Worm (Caenorhabditis elegans): ENCODE measurements around the gene Y51A2A.16.

The Y51A2A.16 gene

DNA sequence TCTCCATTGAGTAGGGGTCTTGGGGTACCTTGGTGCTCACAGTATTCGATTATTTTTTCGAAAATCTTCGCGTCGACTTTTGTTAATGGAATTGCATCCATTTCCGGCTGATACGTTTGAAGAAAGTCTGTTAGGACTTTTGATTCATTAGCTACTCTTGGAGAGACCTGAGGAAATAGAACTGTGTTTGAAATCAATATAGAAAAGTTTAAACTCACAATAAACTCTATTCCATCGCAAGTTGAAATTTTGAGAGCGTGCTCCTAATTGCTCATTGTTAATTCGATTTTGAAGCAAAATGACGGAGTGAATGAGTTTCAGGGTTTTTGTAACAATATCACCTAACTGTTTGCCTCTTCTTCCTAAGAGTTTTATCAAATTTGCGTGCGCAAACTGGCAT, 10.8 kb downstream of the Y51A2A.16 start, which contains the start of gene skr-6:
skr-6 (minus strand) TSS at position 101 of the 400 bp plus-strand sequence.
- no peak for TF ChIP-seq nhr-129 (tag; optimal IDR thresholded peaks at IDR 0.05)
- TF ChIP-seq ama-1 (optimal IDR thresholded peaks at IDR 0.05) = no peak
- no peak for TF ChIP-seq nhr-77 (tag; optimal IDR thresholded peaks at IDR 0.05)
- no peak for TF ChIP-seq ZK546.5 (tag; optimal IDR thresholded peaks at IDR 0.05)
- no peak for TF ChIP-seq lin-11 (tag; optimal IDR thresholded peaks at IDR 0.05)
- no peak for TF ChIP-seq nhr-25 (tag; optimal IDR thresholded peaks at IDR 0.05)
- TF ChIP-seq ztf-11 (tag; optimal IDR thresholded peaks at IDR 0.05) = no peak
- TF ChIP-seq unc-55 (GFP tag; optimal IDR thresholded peaks at IDR 0.05) = no peak
- TF ChIP-seq nhr-21 (tag; optimal IDR thresholded peaks at IDR 0.05) = no peak
- no peak for TF ChIP-seq unc-39 (tag; optimal IDR thresholded peaks at IDR 0.05)
- no peak for TF ChIP-seq dmd-4 (tag; optimal IDR thresholded peaks at IDR 0.05)
- no peak for TF ChIP-seq lsy-2 (tag; optimal IDR thresholded peaks at IDR 0.05)
- TF ChIP-seq gmeb-1 (tag; optimal IDR thresholded peaks at IDR 0.05) = no peak
- no peak for TF ChIP-seq nhr-23 (tag; optimal IDR thresholded peaks at IDR 0.05)
- TF ChIP-seq fos-1 (tag; optimal IDR thresholded peaks at IDR 0.05) = no peak
- no peak for TF ChIP-seq ceh-82 (tag; optimal IDR thresholded peaks at IDR 0.05)

DNA sequence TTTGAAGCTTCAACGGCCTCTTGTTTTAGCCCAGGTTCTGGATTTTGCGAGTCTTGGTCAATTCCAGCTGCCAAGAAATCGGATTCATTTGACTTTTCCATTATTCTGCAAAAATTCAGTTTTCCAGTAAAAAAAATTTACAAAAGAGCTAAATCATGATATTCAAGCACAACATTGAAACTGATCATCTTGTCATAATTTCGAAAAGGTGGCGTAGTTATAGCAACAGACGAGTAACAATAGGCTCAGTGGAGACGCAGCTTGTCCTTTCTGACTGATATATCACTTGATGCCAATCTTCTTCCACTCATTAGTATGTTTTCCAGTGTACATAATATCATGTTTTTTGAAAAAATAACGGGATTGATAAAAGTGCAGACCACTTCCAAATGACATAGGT, 11.9 kb downstream of the Y51A2A.16 start, which contains the start of gene fbxa-213:
fbxa-213 (minus strand) TSS at position 101 of the 400 bp plus-strand sequence.
- TF ChIP-seq F13H6.1 (tag; optimal IDR thresholded peaks at IDR 0.05) (no peak), unc-39 (tag; optimal IDR thresholded peaks at IDR 0.05) (no peak), fos-1 (tag; optimal IDR thresholded peaks at IDR 0.05) (no peak), ama-1 (optimal IDR thresholded peaks at IDR 0.05) (no peak), ztf-4 (tag; optimal IDR thresholded peaks at IDR 0.05) (no peak), nhr-77 (tag; optimal IDR thresholded peaks at IDR 0.05) (no peak), ceh-16 (tag; optimal IDR thresholded peaks at IDR 0.05) (no peak), unc-55 (GFP tag; optimal IDR thresholded peaks at IDR 0.05) (no peak)

ce11 chrV:18266238-18266637, 14.4 kb downstream of the Y51A2A.16 start, which contains the start of gene R10E8.6:
Gene R10E8.6, minus strand, starts transcription at chrV:18266391.
- no peak for TF ChIP-seq ztf-4 (tag; optimal IDR thresholded peaks at IDR 0.05)
- no peak for TF ChIP-seq lsy-2 (tag; optimal IDR thresholded peaks at IDR 0.05)
- no peak for TF ChIP-seq unc-39 (tag; optimal IDR thresholded peaks at IDR 0.05)
- TF ChIP-seq fos-1 (tag; optimal IDR thresholded peaks at IDR 0.05) = peak; percentile 53
- peak; percentile 10 for TF ChIP-seq crh-2 (tag; optimal IDR thresholded peaks at IDR 0.05)
- no peak for TF ChIP-seq ZK546.5 (tag; optimal IDR thresholded peaks at IDR 0.05)
- TF ChIP-seq ztf-11 (tag; optimal IDR thresholded peaks at IDR 0.05) = no peak

- TF ChIP-seq mbf-1 (tag; optimal IDR thresholded peaks at IDR 0.05) (no peak), blmp-1 (tag; optimal IDR thresholded peaks at IDR 0.05; ENCODE audit: insufficient read depth) (no peak), sma-9 (GFP tag; optimal IDR thresholded peaks at IDR 0.05) (no peak), sma-9 (tag; optimal IDR thresholded peaks at IDR 0.05) (no peak), peb-1 (tag; optimal IDR thresholded peaks at IDR 0.05) (no peak), elt-1 (tag; optimal IDR thresholded peaks at IDR 0.05) (no peak), nhr-21 (tag; optimal IDR thresholded peaks at IDR 0.05) (no peak), ZK546.5 (tag; optimal IDR thresholded peaks at IDR 0.05) (no peak), nhr-25 (tag; optimal IDR thresholded peaks at IDR 0.05) (no peak), nhr-77 (tag; optimal IDR thresholded peaks at IDR 0.05) (no peak), nhr-237 (tag; optimal IDR thresholded peaks at IDR 0.05) (no peak), zag-1 (tag; optimal IDR thresholded peaks at IDR 0.05) (no peak), nhr-12 (tag; optimal IDR thresholded peaks at IDR 0.05) (no peak), lin-39 (tag; optimal IDR thresholded peaks at IDR 0.05) (no peak), egl-27 (tag; optimal IDR thresholded peaks at IDR 0.05) (no peak), skn-1 (tag; optimal IDR thresholded peaks at IDR 0.05) (no peak)
Observed at ce11 chrV:18265514-18265913, 15.2 kb downstream of the Y51A2A.16 start.

- no peak for TF ChIP-seq ceh-16 (tag; optimal IDR thresholded peaks at IDR 0.05)
- no peak for TF ChIP-seq unc-39 (tag; optimal IDR thresholded peaks at IDR 0.05)
- TF ChIP-seq ztf-1 (GFP tag; conservative IDR thresholded peaks at IDR 0.05) = no peak
- no peak for TF ChIP-seq nhr-10 (tag; optimal IDR thresholded peaks at IDR 0.05)
- no peak for TF ChIP-seq unc-62 (GFP tag; optimal IDR thresholded peaks at IDR 0.05)
- no peak for TF ChIP-seq snpc-4 (tag; optimal IDR thresholded peaks at IDR 0.05)
- TF ChIP-seq nhr-21 (tag; optimal IDR thresholded peaks at IDR 0.05) = no peak
- TF ChIP-seq nhr-77 (tag; optimal IDR thresholded peaks at IDR 0.05) = no peak
- no peak for TF ChIP-seq crh-2 (tag; optimal IDR thresholded peaks at IDR 0.05)
- no peak for TF ChIP-seq nhr-25 (tag; optimal IDR thresholded peaks at IDR 0.05)
- TF ChIP-seq aly-2 (tag; optimal IDR thresholded peaks at IDR 0.05) = no peak
- no peak for TF ChIP-seq nhr-6 (tag; optimal IDR thresholded peaks at IDR 0.05)
- no peak for TF ChIP-seq dmd-4 (tag; optimal IDR thresholded peaks at IDR 0.05)
- no peak for TF ChIP-seq lin-39 (tag; optimal IDR thresholded peaks at IDR 0.05)
- no peak for TF ChIP-seq skn-1 (tag; optimal IDR thresholded peaks at IDR 0.05)
- no peak for TF ChIP-seq sem-4 (tag; optimal IDR thresholded peaks at IDR 0.05)
- no peak for TF ChIP-seq gmeb-1 (tag; optimal IDR thresholded peaks at IDR 0.05)
Observed at ce11 chrV:18254483-18254882, 26.2 kb downstream of the Y51A2A.16 start, which contains the start of gene R10E8.5. Gene R10E8.5, plus strand, starts transcription at chrV:18254783.

Measured in whole organism, L2 larva.